Worm (Caenorhabditis elegans) whole organism, L1 larva: ENCODE measurements around the gene flp-3.

ENCODE experiments used
- aha-1 ChIP-seq: fragments of 150-350 bp; optimal IDR thresholded peaks from 2 replicates; lab custom pipeline; 2014; ENCODE audit warnings: missing biosample characterization, missing genetic modification characterization
- ceh-88 ChIP-seq: fragments of 200-800 bp; sonication (Bioruptor generic); IDR thresholded peaks from 2 replicates; pipeline ENCODE4 v1.3.6; 2022; ENCODE audit warnings: missing genetic modification characterization, missing compliant biosample characterization
- dpl-1 ChIP-seq, 3 experiments: fragments of 150-350 bp in 2 of 3; sonication (generic microtip) in 1 of 3; optimal IDR thresholded peaks; 2 replicates each; lab custom pipeline; 2014 to 2017; ENCODE audit warnings: missing biosample characterization in 3 of 3, missing genetic modification characterization in 3 of 3, missing genetic modification reagents in 3 of 3
- fos-1 ChIP-seq: fragments of 150-350 bp; optimal IDR thresholded peaks from 2 replicates; lab custom pipeline; 2014; ENCODE audit warnings: missing biosample characterization, missing genetic modification characterization
- jun-1 ChIP-seq: fragments of 150-350 bp; optimal IDR thresholded peaks from 2 replicates; lab custom pipeline; 2014; ENCODE audit warnings: missing biosample characterization, missing genetic modification reagents, missing genetic modification characterization
- lin-13 ChIP-seq: fragments of 150-350 bp; optimal IDR thresholded peaks from 2 replicates; lab custom pipeline; 2014; ENCODE audit warnings: missing biosample characterization, missing genetic modification reagents, missing genetic modification characterization
- lin-39 ChIP-seq: fragments of 150-350 bp; optimal IDR thresholded peaks from 2 replicates; lab custom pipeline; 2014; ENCODE audit warnings: missing biosample characterization, missing genetic modification reagents, missing genetic modification characterization
- nhr-28 ChIP-seq: fragments of 150-350 bp; optimal IDR thresholded peaks from 2 replicates; lab custom pipeline; 2014; ENCODE audit warnings: missing biosample characterization, missing genetic modification characterization
- rnt-1 ChIP-seq: sonication (generic microtip); optimal IDR thresholded peaks from 2 replicates; lab custom pipeline; 2016; ENCODE audit warnings: mild to moderate bottlenecking, missing genetic modification characterization, moderate library complexity, missing compliant biosample characterization
- snpc-4 ChIP-seq: fragments of 150-350 bp; optimal IDR thresholded peaks from 2 replicates; lab custom pipeline; 2014; ENCODE audit warnings: missing biosample characterization, missing genetic modification characterization
- tbx-2 ChIP-seq: sonication (generic microtip); optimal IDR thresholded peaks from 2 replicates; lab custom pipeline; 2016; ENCODE audit warnings: missing genetic modification characterization, missing compliant biosample characterization

ce11 chrX:10133082-10133481, 40.3 kb upstream of the flp-3 start, which contains the start of gene unc-58:
- no peak for TF ChIP-seq dpl-1 (GFP tag; optimal IDR thresholded peaks at IDR 0.05; lab: Kevin White, UChicago)
- TF ChIP-seq nhr-28 (tag; lab: Kevin White, UChicago): no peak
- no peak for TF ChIP-seq tbx-2
- no peak for TF ChIP-seq snpc-4 (tag; lab: Kevin White, UChicago)
- TF ChIP-seq rnt-1: no peak
- no peak for TF ChIP-seq aha-1 (tag; lab: Kevin White, UChicago)
- TF ChIP-seq lin-39 (tag; lab: Kevin White, UChicago): no peak
- TF ChIP-seq lin-13 (GFP tag; lab: Kevin White, UChicago): no peak
- TF ChIP-seq jun-1 (tag; lab: Kevin White, UChicago): no peak
- no peak for TF ChIP-seq ceh-88 (GFP tag; lab: Robert Waterston, UW)
- TF ChIP-seq fos-1 (tag; lab: Kevin White, UChicago): no peak
